Fruit fly (Drosophila melanogaster): Measurements from ENCODE around the gene Dh44.

DNA sequence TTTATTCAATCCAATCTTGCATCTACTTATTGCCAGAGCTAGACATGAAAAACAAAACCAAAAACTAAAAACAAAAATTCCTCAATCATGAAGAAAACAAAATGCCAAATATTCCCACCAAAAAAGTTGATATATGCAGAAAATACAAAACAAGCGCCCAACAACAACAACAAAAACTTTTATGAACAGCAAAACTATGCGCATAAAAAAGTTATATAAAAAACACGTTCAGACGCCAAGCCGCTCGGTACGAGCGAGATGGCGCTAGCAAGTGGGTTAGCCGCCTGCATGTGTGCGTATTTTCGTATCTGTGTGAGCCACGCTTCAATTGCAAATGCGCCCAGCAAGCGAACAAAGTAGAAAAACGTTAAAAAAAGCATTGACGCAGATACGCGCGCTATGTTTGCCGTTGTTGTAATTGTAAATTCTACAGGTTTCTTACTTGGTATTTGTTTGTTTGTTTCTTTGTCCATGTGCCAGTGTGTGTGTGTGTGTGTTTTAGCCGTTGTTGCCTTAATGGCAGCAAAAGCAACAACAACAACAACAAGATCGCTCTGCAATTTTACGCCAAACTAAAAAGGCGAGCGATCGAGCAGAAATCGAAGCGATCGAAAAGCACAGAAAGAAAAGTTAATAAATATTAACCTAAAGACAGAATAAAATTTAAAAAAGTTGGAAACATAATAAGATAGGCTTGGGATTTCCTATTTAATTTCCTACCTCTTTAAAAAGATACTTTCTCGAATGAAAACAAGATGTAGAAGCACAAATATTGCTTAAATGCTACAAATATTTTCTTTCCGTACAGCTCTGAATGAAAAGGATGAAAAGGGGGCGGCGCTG lies 44.4 kb upstream of the Dh44 start:
- TF ChIP-seq pan (optimal IDR thresholded peaks at IDR 0.05) (no peak), usp (GFP tag; optimal IDR thresholded peaks at IDR 0.05) (no peak), psq (optimal IDR thresholded peaks at IDR 0.05) (no peak)

Data from whole organism.